Fruit fly (Drosophila melanogaster): Measurements from ENCODE around the gene Fbp2.

- TF ChIP-seq CrebA (GFP tag; optimal IDR thresholded peaks at IDR 0.05; ENCODE audit: borderline replicate concordance) (no peak), GATAd (GFP tag; optimal IDR thresholded peaks at IDR 0.05) (no peak)
Measured at dm6 chr2L:9400153-9400552, 26.4 kb upstream of the Fbp2 start.
